Fruit fly (Drosophila melanogaster) whole organism, embryonic: ENCODE data around the gene CG31800.

Experiments
- ATbp ChIP-seq: fragments of 200-800 bp; sonication (Bioruptor generic); optimal IDR thresholded peaks from 2 replicates; lab custom pipeline; 2017; ENCODE audit warnings: missing biosample characterization, mild to moderate bottlenecking, missing genetic modification characterization, missing genetic modification reagents
- Antp ChIP-seq: fragments of 200-800 bp; sonication (Bioruptor generic); optimal IDR thresholded peaks from 3 replicates; lab custom pipeline; 2016; ENCODE audit warnings: missing biosample characterization, missing genetic modification characterization
- Atf-2 ChIP-seq: fragments of 200-800 bp; sonication (Bioruptor generic); optimal IDR thresholded peaks from 2 replicates; lab custom pipeline; 2016; ENCODE audit warnings: missing biosample characterization, missing genetic modification characterization
- Blimp-1 ChIP-seq: fragments of 200-800 bp; sonication (Bioruptor generic); optimal IDR thresholded peaks from 3 replicates; lab custom pipeline; 2018; ENCODE audit warnings: missing biosample characterization, missing genetic modification characterization, mild to moderate bottlenecking, moderate library complexity, missing genetic modification reagents
- CG10321 ChIP-seq: fragments of 200-800 bp; sonication (Bioruptor generic); IDR thresholded peaks from 2 replicates; pipeline ENCODE4 v1.3.6; 2022; ENCODE audit warnings: missing biosample characterization, missing genetic modification characterization
- CG11560 ChIP-seq: fragments of 200-800 bp; sonication (Bioruptor generic); IDR thresholded peaks from 3 replicates; pipeline ENCODE4 v1.3.6; 2022; ENCODE audit warnings: missing biosample characterization, missing genetic modification characterization
- CG11695 ChIP-seq: fragments of 200-800 bp; sonication (Bioruptor generic); IDR thresholded peaks from 3 replicates; pipeline ENCODE4 v1.3.6; 2022; ENCODE audit warnings: missing biosample characterization, missing genetic modification characterization
- CG12104 ChIP-seq: fragments of 200-800 bp; sonication (Bioruptor generic); optimal IDR thresholded peaks from 3 replicates; lab custom pipeline; 2016; ENCODE audit warnings: missing biosample characterization, missing genetic modification characterization
- CG12155 ChIP-seq: fragments of 200-800 bp; sonication (Bioruptor generic); optimal IDR thresholded peaks from 3 replicates; lab custom pipeline; 2016; ENCODE audit warnings: missing biosample characterization, missing genetic modification characterization
- CG13287 ChIP-seq: fragments of 200-800 bp; sonication (Bioruptor generic); IDR thresholded peaks from 2 replicates; pipeline ENCODE4 v1.3.6; 2022; ENCODE audit warnings: missing biosample characterization, missing genetic modification characterization; ENCODE audit not compliant: partially characterized antibody
- CG13424 ChIP-seq: fragments of 200-800 bp; sonication (Bioruptor generic); optimal IDR thresholded peaks from 2 replicates; lab custom pipeline; 2019; ENCODE audit warnings: missing biosample characterization, mild to moderate bottlenecking, missing genetic modification characterization, moderate library complexity
- CG16863 ChIP-seq: fragments of 200-800 bp; sonication (Bioruptor generic); optimal IDR thresholded peaks from 3 replicates; lab custom pipeline; 2016; ENCODE audit warnings: missing biosample characterization, missing genetic modification characterization
- CG18262 ChIP-seq: fragments of 200-800 bp; optimal IDR thresholded peaks from 3 replicates; lab custom pipeline; 2019; ENCODE audit warnings: missing biosample characterization, mild to moderate bottlenecking, missing genetic modification characterization, moderate library complexity
- CG2875 ChIP-seq: fragments of 200-800 bp; sonication (Bioruptor generic); optimal IDR thresholded peaks from 2 replicates; lab custom pipeline; 2017; ENCODE audit warnings: missing biosample characterization, mild to moderate bottlenecking, missing genetic modification characterization, missing genetic modification reagents
- CG30020 ChIP-seq: fragments of 200-800 bp; optimal IDR thresholded peaks from 2 replicates; lab custom pipeline; 2019; ENCODE audit warnings: missing biosample characterization, mild to moderate bottlenecking, missing genetic modification characterization, moderate library complexity
- CG3065 ChIP-seq: fragments of 200-800 bp; sonication (Bioruptor generic); optimal IDR thresholded peaks from 2 replicates; lab custom pipeline; 2016; ENCODE audit warnings: missing biosample characterization, missing genetic modification characterization
- CG31224 ChIP-seq: fragments of 200-800 bp; sonication (Bioruptor generic); IDR thresholded peaks from 2 replicates; pipeline ENCODE4 v1.3.6; 2022; ENCODE audit warnings: missing biosample characterization, missing genetic modification characterization
- CG42726 ChIP-seq: fragments of 200-800 bp; sonication (Bioruptor generic); IDR thresholded peaks from 2 replicates; pipeline ENCODE4 v1.3.6; 2022; ENCODE audit warnings: missing biosample characterization, missing genetic modification characterization; ENCODE audit not compliant: partially characterized antibody
- CG4360 ChIP-seq: fragments of 200-800 bp; sonication (Bioruptor generic); IDR thresholded peaks from 2 replicates; pipeline ENCODE4 v1.3.6; 2022; ENCODE audit warnings: missing biosample characterization, missing genetic modification characterization
- CG5953 ChIP-seq: fragments of 200-800 bp; sonication (Bioruptor generic); IDR thresholded peaks from 2 replicates; pipeline ENCODE4 v1.3.6; 2022; ENCODE audit warnings: missing biosample characterization, missing genetic modification characterization
- CG8281 ChIP-seq: fragments of 200-800 bp; sonication (Bioruptor generic); optimal IDR thresholded peaks from 2 replicates; lab custom pipeline; 2018; ENCODE audit warnings: missing biosample characterization, mild to moderate bottlenecking, missing genetic modification characterization, moderate library complexity
- CG9817 ChIP-seq: fragments of 200-800 bp; sonication (Bioruptor generic); optimal IDR thresholded peaks from 2 replicates; lab custom pipeline; 2018; ENCODE audit warnings: missing biosample characterization, mild to moderate bottlenecking, missing genetic modification characterization, moderate library complexity
- CkIIα-i1 ChIP-seq: fragments of 200-800 bp; sonication (Bioruptor generic); IDR thresholded peaks from 2 replicates; pipeline ENCODE4 v1.3.6; 2022; ENCODE audit warnings: missing biosample characterization, missing genetic modification characterization
- D19A ChIP-seq: fragments of 200-800 bp; optimal IDR thresholded peaks from 3 replicates; lab custom pipeline; 2019; ENCODE audit warnings: missing biosample characterization, mild to moderate bottlenecking, missing genetic modification characterization, moderate library complexity
- Dip3 ChIP-seq: fragments of 200-800 bp; sonication (Bioruptor generic); optimal IDR thresholded peaks from 3 replicates; lab custom pipeline; 2016; ENCODE audit warnings: missing biosample characterization, missing genetic modification characterization
- Doc3 ChIP-seq: fragments of 200-800 bp; sonication (Bioruptor generic); IDR thresholded peaks from 3 replicates; pipeline ENCODE4 v1.3.6; 2022; ENCODE audit warnings: missing biosample characterization, missing genetic modification characterization; ENCODE audit not compliant: partially characterized antibody
- Fer1 ChIP-seq: fragments of 200-800 bp; sonication (Bioruptor generic); optimal IDR thresholded peaks from 2 replicates; lab custom pipeline; 2017; ENCODE audit warnings: missing biosample characterization, mild to moderate bottlenecking, missing genetic modification characterization
- Neu2 ChIP-seq: fragments of 200-800 bp; sonication (Bioruptor generic); optimal IDR thresholded peaks from 3 replicates; lab custom pipeline; 2016; ENCODE audit warnings: missing biosample characterization, missing genetic modification characterization, borderline replicate concordance
- NfI ChIP-seq: fragments of 200-800 bp; sonication (Bioruptor generic); optimal IDR thresholded peaks from 3 replicates; lab custom pipeline; 2018; ENCODE audit warnings: missing biosample characterization, mild to moderate bottlenecking, missing genetic modification characterization, moderate library complexity
- Optix ChIP-seq: fragments of 200-800 bp; sonication (Bioruptor generic); IDR thresholded peaks from 3 replicates; pipeline ENCODE4 v1.3.6; 2022; ENCODE audit warnings: missing biosample characterization, missing genetic modification characterization
- Usf ChIP-seq: fragments of 200-800 bp; sonication (Bioruptor generic); optimal IDR thresholded peaks from 2 replicates; lab custom pipeline; 2017; ENCODE audit warnings: missing genotype, missing biosample characterization, missing genetic modification characterization
- YL-1 ChIP-seq: fragments of 200-800 bp; sonication (Bioruptor generic); optimal IDR thresholded peaks from 3 replicates; lab custom pipeline; 2017; ENCODE audit warnings: missing biosample characterization, mild to moderate bottlenecking, missing genetic modification characterization
- ab ChIP-seq: fragments of 200-800 bp; sonication (Bioruptor generic); optimal IDR thresholded peaks from 2 replicates; lab custom pipeline; 2016; ENCODE audit warnings: missing biosample characterization, missing genetic modification characterization
- bcd ChIP-seq: fragments of 200-800 bp; sonication (Bioruptor generic); optimal IDR thresholded peaks from 2 replicates; lab custom pipeline; 2017; ENCODE audit warnings: missing biosample characterization, mild to moderate bottlenecking, missing genetic modification characterization
- cas ChIP-seq: fragments of 200-800 bp; sonication (Bioruptor generic); IDR thresholded peaks from 2 replicates; pipeline ENCODE4 v1.3.6; 2022; ENCODE audit warnings: missing biosample characterization, missing genetic modification characterization
- chif ChIP-seq, 2 experiments: fragments of 200-800 bp; sonication (Bioruptor generic); optimal IDR thresholded peaks; 3 replicates each; lab custom pipeline; 2016; ENCODE audit warnings: missing biosample characterization in 2 of 2, missing genetic modification characterization in 2 of 2
- corto ChIP-seq: fragments of 200-800 bp; sonication (Bioruptor generic); optimal IDR thresholded peaks from 2 replicates; lab custom pipeline; 2016; ENCODE audit warnings: missing biosample characterization, mild to moderate bottlenecking, missing genetic modification characterization, moderate library complexity
- dan ChIP-seq: fragments of 200-800 bp; sonication (Bioruptor generic); IDR thresholded peaks from 2 replicates; pipeline ENCODE4 v1.3.6; 2022; ENCODE audit warnings: missing biosample characterization, missing genetic modification characterization
- dm ChIP-seq: fragments of 200-800 bp; sonication (Bioruptor generic); optimal IDR thresholded peaks from 3 replicates; lab custom pipeline; 2016; ENCODE audit warnings: missing biosample characterization, missing genetic modification characterization
- ems ChIP-seq: fragments of 200-800 bp; sonication (Bioruptor generic); optimal IDR thresholded peaks from 3 replicates; lab custom pipeline; 2016; ENCODE audit warnings: missing biosample characterization, missing genetic modification characterization
- lmd ChIP-seq: fragments of 200-800 bp; sonication (Bioruptor generic); IDR thresholded peaks from 2 replicates; pipeline ENCODE4 v1.3.6; 2022; ENCODE audit warnings: missing biosample characterization, missing genetic modification characterization
- lov ChIP-seq, 2 experiments: fragments of 200-800 bp in 1 of 2; fragments of >200 bp in 1 of 2; sonication (Bioruptor generic) in 1 of 2; IDR thresholded peaks in 1 of 2; optimal IDR thresholded peaks in 1 of 2; 2 replicates in 1 of 2; 3 replicates in 1 of 2; pipeline versions ENCODE4 v1.3.6 to Lab custom; 2017 to 2022; ENCODE audit warnings: missing biosample characterization in 1 of 2, missing genetic modification characterization in 1 of 2
- pnt ChIP-seq: fragments of 200-800 bp; sonication (Bioruptor generic); optimal IDR thresholded peaks from 3 replicates; lab custom pipeline; 2016; ENCODE audit warnings: missing biosample characterization, missing genetic modification characterization
- salm ChIP-seq: fragments of 200-800 bp; sonication (Bioruptor generic); optimal IDR thresholded peaks from 2 replicates; lab custom pipeline; 2018; ENCODE audit warnings: missing biosample characterization, mild to moderate bottlenecking, missing genetic modification characterization
- sd ChIP-seq: fragments of 200-800 bp; sonication (Bioruptor generic); optimal IDR thresholded peaks from 3 replicates; lab custom pipeline; 2018; ENCODE audit warnings: missing biosample characterization, mild to moderate bottlenecking, missing genetic modification characterization, moderate library complexity
- sens ChIP-seq: fragments of 200-800 bp; sonication (Bioruptor generic); peaks from one replicate; lab custom pipeline; 2016; ENCODE audit warnings: missing biosample characterization, missing genetic modification characterization
- ssp ChIP-seq: fragments of 200-800 bp; sonication (Bioruptor generic); IDR thresholded peaks from 2 replicates; pipeline ENCODE4 v1.3.6; 2022; ENCODE audit warnings: missing biosample characterization, missing genetic modification characterization
- stwl ChIP-seq: fragments of 200-800 bp; sonication (Bioruptor generic); optimal IDR thresholded peaks from 3 replicates; lab custom pipeline; 2018; ENCODE audit warnings: missing biosample characterization, mild to moderate bottlenecking, missing genetic modification characterization, moderate library complexity
- sug ChIP-seq: fragments of 200-800 bp; optimal IDR thresholded peaks from 2 replicates; lab custom pipeline; 2019; ENCODE audit warnings: missing biosample characterization, mild to moderate bottlenecking, missing genetic modification characterization, moderate library complexity
- vvl ChIP-seq: fragments of 200-800 bp; sonication (Bioruptor generic); IDR thresholded peaks from 2 replicates; pipeline ENCODE4 v1.3.6; 2022; ENCODE audit warnings: missing biosample characterization, missing genetic modification characterization

The CG31800 gene

dm6 chr2L:19051534-19052100, 17.2 kb upstream of the CG31800 start, which contains the start of gene Rpn3 (continued):
- TF ChIP-seq CG10321 (GFP tag; lab: Robert Waterston, UW) (peak; percentile 61; the same call in 1 of the 2 replicates), CG2875 (peak; percentile 62), YL-1 (GFP tag; lab: Kevin White, UChicago) (peak; percentile 71), CG9817 (tag; lab: Kevin White, UChicago) (peak; percentile 67), Blimp-1 (GFP tag; lab: Kevin White, UChicago) (peak; percentile 85), D19A (tag; lab: Kevin White, UChicago) (peak; percentile 70), CG18262 (tag; lab: Kevin White, UChicago) (peak; percentile 85), CG31224 (GFP tag; lab: Robert Waterston, UW) (peak; percentile 78), CG11695 (GFP tag; lab: Robert Waterston, UW) (peak; percentile 86), CG12155 (GFP tag; lab: Kevin White, UChicago) (peak; percentile 84), chif (GFP tag; optimal IDR thresholded peaks at IDR 0.05; lab: Kevin White, UChicago) (peak; percentile 75 to 85), CG13287 (GFP tag; lab: Robert Waterston, UW) (peak; percentile 77), stwl (tag; lab: Kevin White, UChicago) (peak; percentile 73), dan (GFP tag; lab: Robert Waterston, UW) (no peak), sens (GFP tag; lab: Kevin White, UChicago) (peak; percentile 97), Dip3 (peak; percentile 82), CG16863 (GFP tag; lab: Kevin White, UChicago) (peak; percentile 79), CG42726 (no peak), sd (tag; lab: Kevin White, UChicago) (no peak), CG12104 (peak; percentile 70), Optix (GFP tag; lab: Robert Waterston, UW) (no peak), CG8281 (tag; lab: Kevin White, UChicago) (no peak), ssp (peak; percentile 73), CG3065 (peak; percentile 22), Usf (peak; percentile 38), vvl (GFP tag; lab: Robert Waterston, UW) (peak; percentile 95), ab (peak; percentile 12), NfI (GFP tag; lab: Kevin White, UChicago) (peak; percentile 79), CG30020 (tag; lab: Kevin White, UChicago) (peak; percentile 55), CG13424 (tag; lab: Kevin White, UChicago) (peak; percentile 82), ems (GFP tag; lab: Kevin White, UChicago) (peak; percentile 80), Doc3 (GFP tag; lab: Robert Waterston, UW) (peak; percentile 47; the same call in 1 of the 3 replicates), salm (peak; percentile 68), dm (GFP tag; lab: Kevin White, UChicago) (peak; percentile 80), lmd (GFP tag; lab: Robert Waterston, UW) (peak; percentile 77), ATbp (no peak), CkIIα-i1 (GFP tag; lab: Robert Waterston, UW) (no peak), pnt (GFP tag; lab: Kevin White, UChicago) (peak; percentile 62), lov (optimal IDR thresholded peaks at IDR 0.05; lab: Kevin White, UChicago) (no peak), lov (GFP tag; IDR thresholded peaks at IDR 0.05; lab: Robert Waterston, UW) (peak; percentile 75; the same call in 1 of the 3 replicates), Antp (GFP tag; lab: Kevin White, UChicago) (peak; percentile 68), cas (GFP tag; lab: Robert Waterston, UW) (peak; percentile 69), CG4360 (no peak), sug (tag; lab: Kevin White, UChicago) (peak; percentile 66), CG11560 (tag; lab: Robert Waterston, UW) (0 out of 3 replicates have a peak, but pooled peaks have one; percentile 34), Fer1 (GFP tag; lab: Kevin White, UChicago) (peak; percentile 75), Atf-2 (GFP tag; lab: Kevin White, UChicago) (peak; percentile 79), Neu2 (no peak), corto (no peak), bcd (GFP tag; lab: Kevin White, UChicago) (peak; percentile 74), CG5953 (GFP tag; lab: Robert Waterston, UW) (peak; percentile 85)
